Worm (Caenorhabditis elegans) whole organism, L3 larva: ENCODE measurements around the gene F43C11.3.

Experiments used
- ZK546.5 ChIP-seq: sonication (generic microtip); optimal IDR thresholded peaks from 2 replicates; lab custom pipeline; 2017; ENCODE audit warnings: missing biosample characterization, missing genetic modification characterization
- aly-2 ChIP-seq: fragments of 150-350 bp; optimal IDR thresholded peaks from 2 replicates; lab custom pipeline; 2014; ENCODE audit warnings: missing biosample characterization, missing genetic modification characterization
- ama-1 ChIP-seq: fragments of 150-350 bp; optimal IDR thresholded peaks from 2 replicates; lab custom pipeline; 2018
- elt-1 ChIP-seq: fragments of 150-350 bp; optimal IDR thresholded peaks from 2 replicates; lab custom pipeline; 2014; ENCODE audit warnings: missing biosample characterization, missing genetic modification characterization
- nhr-11 ChIP-seq: fragments of 150-350 bp; optimal IDR thresholded peaks from 2 replicates; lab custom pipeline; 2014; ENCODE audit warnings: missing biosample characterization, missing genetic modification characterization
- nhr-76 ChIP-seq: fragments of 150-350 bp; sonication (generic microtip); optimal IDR thresholded peaks from 5 replicates; lab custom pipeline; 2014; ENCODE audit warnings: missing biosample characterization, missing genetic modification characterization
- pha-4 ChIP-seq: fragments of 150-350 bp; optimal IDR thresholded peaks from 2 replicates; lab custom pipeline; 2014; ENCODE audit warnings: missing biosample characterization, missing genetic modification reagents, missing genetic modification characterization
- unc-62 ChIP-seq: fragments of 150-350 bp; sonication (generic microtip); optimal IDR thresholded peaks from 4 replicates; lab custom pipeline; 2014; ENCODE audit warnings: missing biosample characterization, missing genetic modification reagents, missing genetic modification characterization
- zag-1 ChIP-seq: fragments of 150-350 bp; optimal IDR thresholded peaks from 2 replicates; lab custom pipeline; 2014; ENCODE audit warnings: missing biosample characterization, missing genetic modification characterization
- ztf-11 ChIP-seq: fragments of 150-350 bp; optimal IDR thresholded peaks from 2 replicates; lab custom pipeline; 2014; ENCODE audit warnings: missing biosample characterization, missing genetic modification characterization
- ztf-4 ChIP-seq: fragments of 150-350 bp; optimal IDR thresholded peaks from 2 replicates; lab custom pipeline; 2014; ENCODE audit warnings: missing biosample characterization, missing genetic modification characterization

DNA sequence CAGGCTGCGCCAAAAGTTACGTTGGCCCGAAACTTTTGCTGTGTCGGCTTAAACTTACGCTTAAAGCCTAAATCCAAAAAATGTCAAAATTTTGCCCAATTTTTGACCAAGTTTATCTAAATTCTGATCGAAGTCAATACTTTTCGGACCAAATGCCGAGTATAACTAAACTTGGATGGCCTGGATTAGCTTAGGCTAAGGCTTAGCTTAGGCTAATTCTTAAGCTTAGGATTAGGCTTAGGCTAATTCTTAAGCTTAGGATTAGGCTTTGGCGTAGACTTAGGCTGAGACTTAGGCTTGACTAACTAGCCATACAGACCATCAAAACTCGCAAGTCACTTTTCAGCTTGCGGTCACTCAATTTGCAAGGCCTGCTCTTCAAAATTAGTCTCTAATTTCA is 16.9 kb upstream of the F43C11.3 start:
- TF ChIP-seq ZK546.5 (no peak), ama-1 (lab: Kevin White, UChicago) (no peak), elt-1 (tag; lab: Kevin White, UChicago) (no peak), nhr-76 (tag; lab: Kevin White, UChicago) (no peak), nhr-11 (tag; lab: Kevin White, UChicago) (no peak), aly-2 (no peak), ztf-11 (tag; lab: Kevin White, UChicago) (no peak), pha-4 (no peak), zag-1 (no peak), ztf-4 (tag; lab: Kevin White, UChicago) (no peak), unc-62 (no peak)
